Worm (Caenorhabditis elegans) whole organism, L2 larva: ENCODE data around the gene poml-1.
A peak's percentile ranks its signal among the peaks of the same experiment; 100 is the strongest.

Source experiments
- F13H6.1 ChIP-seq: sonication (generic microtip); optimal IDR thresholded peaks from 2 replicates; lab custom pipeline; 2016; ENCODE audit warnings: missing genetic modification characterization, missing compliant biosample characterization
- ZK546.5 ChIP-seq: sonication (generic microtip); optimal IDR thresholded peaks from 2 replicates; lab custom pipeline; 2017; ENCODE audit warnings: missing biosample characterization, missing genetic modification characterization
- aly-2 ChIP-seq: fragments of 150-350 bp; optimal IDR thresholded peaks from 2 replicates; lab custom pipeline; 2014; ENCODE audit warnings: missing biosample characterization, missing genetic modification characterization
- dmd-4 ChIP-seq: sonication (generic microtip); optimal IDR thresholded peaks from 2 replicates; lab custom pipeline; 2017; ENCODE audit warnings: missing biosample characterization, missing genetic modification characterization
- nhr-10 ChIP-seq: sonication (generic microtip); optimal IDR thresholded peaks from 2 replicates; lab custom pipeline; 2017; ENCODE audit warnings: missing biosample characterization, missing genetic modification characterization
- nhr-11 ChIP-seq: fragments of 150-350 bp; optimal IDR thresholded peaks from 2 replicates; lab custom pipeline; 2014; ENCODE audit warnings: missing biosample characterization, missing genetic modification characterization
- nhr-12 ChIP-seq: fragments of 150-350 bp; optimal IDR thresholded peaks from 2 replicates; lab custom pipeline; 2014; ENCODE audit warnings: missing biosample characterization, missing genetic modification characterization
- nhr-23 ChIP-seq: fragments of 150-350 bp; optimal IDR thresholded peaks from 2 replicates; lab custom pipeline; 2014; ENCODE audit warnings: missing biosample characterization, missing genetic modification reagents, missing genetic modification characterization
- skn-1 ChIP-seq: sonication (generic microtip); optimal IDR thresholded peaks from 2 replicates; lab custom pipeline; 2017; ENCODE audit warnings: missing biosample characterization, missing genetic modification characterization
- unc-39 ChIP-seq: fragments of 150-350 bp; optimal IDR thresholded peaks from 2 replicates; lab custom pipeline; 2014; ENCODE audit warnings: missing biosample characterization, missing genetic modification characterization
- unc-62 ChIP-seq: fragments of 150-350 bp; optimal IDR thresholded peaks from 2 replicates; lab custom pipeline; 2014; ENCODE audit warnings: missing biosample characterization, missing genetic modification reagents, missing genetic modification characterization
- ztf-1 ChIP-seq: fragments of 200-800 bp; sonication (Bioruptor generic); conservative IDR thresholded peaks from 2 replicates; pipeline ENCODE4 v1.3.6; 2022; ENCODE audit warnings: missing genetic modification characterization, missing compliant biosample characterization
- ztf-4 ChIP-seq: fragments of 150-350 bp; optimal IDR thresholded peaks from 2 replicates; lab custom pipeline; 2014; ENCODE audit warnings: missing biosample characterization, missing genetic modification characterization

DNA sequence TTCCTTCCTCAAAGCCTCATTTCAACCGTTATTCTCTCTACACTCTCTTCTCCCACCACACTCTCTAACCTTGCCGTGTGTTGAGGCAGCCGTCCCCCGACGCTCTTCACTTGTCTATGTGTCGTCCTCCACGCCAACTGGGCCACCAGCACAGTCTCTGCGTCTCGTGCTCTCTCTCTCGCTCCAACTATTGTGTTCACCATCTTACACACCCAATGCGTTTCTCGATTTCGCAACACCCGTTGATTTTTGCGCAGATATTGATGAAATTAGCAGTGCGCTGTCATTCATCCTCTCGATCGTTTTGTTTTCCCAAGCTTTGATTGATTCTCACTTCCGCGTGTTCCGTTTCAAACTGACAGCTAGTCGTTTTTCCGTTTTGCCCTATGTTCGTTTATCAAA, 35.6 kb downstream of the poml-1 start:
- TF ChIP-seq F13H6.1 = peak; percentile 61
- no peak for TF ChIP-seq ztf-4 (tag; lab: Kevin White, UChicago)
- no peak for TF ChIP-seq nhr-12 (tag; lab: Kevin White, UChicago)
- no peak for TF ChIP-seq unc-62 (GFP tag; lab: Kevin White, UChicago)
- no peak for TF ChIP-seq aly-2 (tag; lab: Kevin White, UChicago)
- no peak for TF ChIP-seq skn-1
- no peak for TF ChIP-seq dmd-4 (tag; lab: Kevin White, UChicago)
- TF ChIP-seq nhr-23 (tag; lab: Kevin White, UChicago) = no peak
- no peak for TF ChIP-seq nhr-11 (tag; lab: Kevin White, UChicago)
- TF ChIP-seq unc-39 (tag; lab: Kevin White, UChicago) = no peak
- TF ChIP-seq nhr-10 (tag; lab: Kevin White, UChicago) = no peak
- no peak for TF ChIP-seq ztf-1
- TF ChIP-seq ZK546.5 (tag; lab: Kevin White, UChicago) = no peak
